Worm (Caenorhabditis elegans) whole organism, late embryonic: Measurements from ENCODE around the gene alh-9.

Experiments
- C38D4.7 ChIP-seq: fragments of 200-800 bp; sonication (Bioruptor generic); optimal IDR thresholded peaks from 2 replicates; lab custom pipeline; 2018; ENCODE audit warnings: mild to moderate bottlenecking, missing genetic modification characterization, moderate library complexity, missing compliant biosample characterization
- Y22D7AL.16 ChIP-seq: sonication (generic microtip); optimal IDR thresholded peaks from 2 replicates; lab custom pipeline; 2016; ENCODE audit warnings: missing genetic modification characterization, missing compliant biosample characterization
- ama-1 ChIP-seq: fragments of 150-350 bp; optimal IDR thresholded peaks from 2 replicates; lab custom pipeline; 2014
- ceh-19 ChIP-seq: fragments of 200-800 bp; sonication (Bioruptor generic); optimal IDR thresholded peaks from 2 replicates; lab custom pipeline; 2018; ENCODE audit warnings: mild to moderate bottlenecking, missing genetic modification characterization, missing compliant biosample characterization
- ceh-30 ChIP-seq: fragments of 150-350 bp; optimal IDR thresholded peaks from 2 replicates; lab custom pipeline; 2014; ENCODE audit warnings: missing biosample characterization, missing genetic modification characterization
- ceh-31 ChIP-seq: sonication (generic microtip); optimal IDR thresholded peaks from 2 replicates; lab custom pipeline; 2016; ENCODE audit warnings: missing genetic modification characterization, missing compliant biosample characterization
- ceh-45 ChIP-seq: fragments of 200-800 bp; sonication (Bioruptor generic); IDR thresholded peaks from 2 replicates; pipeline ENCODE4 v1.3.6; 2022; ENCODE audit warnings: missing genetic modification reagents, missing genetic modification characterization, missing compliant biosample characterization
- che-1 ChIP-seq: sonication (generic microtip); optimal IDR thresholded peaks from 2 replicates; lab custom pipeline; 2016; ENCODE audit warnings: mild to moderate bottlenecking, missing genetic modification characterization, missing compliant biosample characterization
- elt-4 ChIP-seq: sonication (generic microtip); optimal IDR thresholded peaks from 2 replicates; lab custom pipeline; 2016; ENCODE audit warnings: missing genetic modification characterization, missing compliant biosample characterization
- ets-4 ChIP-seq: sonication (generic microtip); optimal IDR thresholded peaks from 2 replicates; lab custom pipeline; 2016; ENCODE audit warnings: missing genetic modification characterization, missing compliant biosample characterization
- fax-1 ChIP-seq: sonication (generic microtip); optimal IDR thresholded peaks from 2 replicates; lab custom pipeline; 2016; ENCODE audit warnings: missing genotype, missing genetic modification characterization, missing compliant biosample characterization
- gmeb-2 ChIP-seq: sonication (generic microtip); optimal IDR thresholded peaks from 2 replicates; lab custom pipeline; 2016; ENCODE audit warnings: missing genetic modification characterization, inconsistent platforms, missing compliant biosample characterization
- hlh-13 ChIP-seq: fragments of 200-800 bp; sonication (Bioruptor generic); optimal IDR thresholded peaks from 2 replicates; lab custom pipeline; 2018; ENCODE audit warnings: mild to moderate bottlenecking, missing genetic modification characterization, missing compliant biosample characterization
- lim-6 ChIP-seq: sonication (generic microtip); optimal IDR thresholded peaks from 2 replicates; lab custom pipeline; 2016; ENCODE audit warnings: missing genetic modification characterization, missing compliant biosample characterization
- nhr-11 ChIP-seq: fragments of 150-350 bp; optimal IDR thresholded peaks from 2 replicates; lab custom pipeline; 2014; ENCODE audit warnings: missing biosample characterization, missing genetic modification characterization
- nhr-232 ChIP-seq: sonication (generic microtip); optimal IDR thresholded peaks from 2 replicates; lab custom pipeline; 2016; ENCODE audit warnings: missing genetic modification characterization, missing compliant biosample characterization
- odd-2 ChIP-seq: sonication (generic microtip); optimal IDR thresholded peaks from 2 replicates; lab custom pipeline; 2017; ENCODE audit warnings: antibody characterized with exemption, mild to moderate bottlenecking, missing genetic modification characterization, missing compliant biosample characterization
- pat-9 ChIP-seq: fragments of 200-800 bp; sonication (Bioruptor generic); optimal IDR thresholded peaks from 2 replicates; lab custom pipeline; 2018; ENCODE audit warnings: mild to moderate bottlenecking, missing genetic modification characterization, moderate library complexity, missing compliant biosample characterization
- pqm-1 ChIP-seq: sonication (generic microtip); optimal IDR thresholded peaks from 2 replicates; lab custom pipeline; 2016; ENCODE audit warnings: missing genetic modification characterization, missing compliant biosample characterization
- pros-1 ChIP-seq: fragments of 150-350 bp; optimal IDR thresholded peaks from 2 replicates; lab custom pipeline; 2014; ENCODE audit warnings: missing biosample characterization, missing genetic modification reagents, missing genetic modification characterization
- sox-2 ChIP-seq: fragments of 200-800 bp; sonication (Bioruptor generic); IDR thresholded peaks from 2 replicates; pipeline ENCODE4 v1.3.6; 2022; ENCODE audit warnings: missing genetic modification reagents, missing genetic modification characterization, missing compliant biosample characterization
- unc-42 ChIP-seq: sonication (generic microtip); optimal IDR thresholded peaks from 2 replicates; lab custom pipeline; 2016; ENCODE audit warnings: missing genotype, missing genetic modification characterization, missing compliant biosample characterization
- unc-55 ChIP-seq: sonication (generic microtip); optimal IDR thresholded peaks from 2 replicates; lab custom pipeline; 2017; ENCODE audit warnings: missing biosample characterization, missing genetic modification reagents, missing genetic modification characterization

alh-9 gene

DNA sequence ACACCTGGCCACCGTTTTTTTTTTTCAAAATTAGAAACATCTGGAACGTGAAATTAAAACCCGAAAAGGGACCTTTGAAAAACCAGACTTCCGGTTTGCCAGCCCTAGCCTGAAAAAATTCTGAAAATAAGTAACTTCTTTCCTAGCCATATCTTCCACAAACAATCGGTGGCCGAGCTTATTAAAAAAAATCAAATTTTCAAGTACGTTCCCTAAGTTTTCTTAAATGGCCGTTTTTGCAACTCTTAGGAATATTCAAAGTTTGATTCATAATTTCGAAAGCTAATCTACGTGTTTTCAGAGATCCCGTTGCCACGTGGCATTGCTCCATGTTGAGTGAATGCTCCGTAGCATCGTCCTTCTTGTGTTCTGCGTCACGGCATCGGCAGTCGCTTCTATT is 32.2 kb upstream of the alh-9 start, which contains the start of gene R12B2.8:
TSS of gene R12B2.8 (plus strand) at position 301 of the 400 bp plus-strand sequence.
- TF ChIP-seq che-1 (tag; lab: Kevin White, UChicago) (no peak), lim-6 (tag; lab: Kevin White, UChicago) (no peak)

ce11 chrIII:5824450-5824972 is 31.3 kb upstream of the alh-9 start:
- TF ChIP-seq elt-4 (tag; lab: Kevin White, UChicago) (no peak), ets-4 (no peak), pqm-1 (no peak), ceh-30 (tag; lab: Kevin White, UChicago) (no peak), ceh-31 (tag; lab: Kevin White, UChicago) (peak; percentile 26)

DNA sequence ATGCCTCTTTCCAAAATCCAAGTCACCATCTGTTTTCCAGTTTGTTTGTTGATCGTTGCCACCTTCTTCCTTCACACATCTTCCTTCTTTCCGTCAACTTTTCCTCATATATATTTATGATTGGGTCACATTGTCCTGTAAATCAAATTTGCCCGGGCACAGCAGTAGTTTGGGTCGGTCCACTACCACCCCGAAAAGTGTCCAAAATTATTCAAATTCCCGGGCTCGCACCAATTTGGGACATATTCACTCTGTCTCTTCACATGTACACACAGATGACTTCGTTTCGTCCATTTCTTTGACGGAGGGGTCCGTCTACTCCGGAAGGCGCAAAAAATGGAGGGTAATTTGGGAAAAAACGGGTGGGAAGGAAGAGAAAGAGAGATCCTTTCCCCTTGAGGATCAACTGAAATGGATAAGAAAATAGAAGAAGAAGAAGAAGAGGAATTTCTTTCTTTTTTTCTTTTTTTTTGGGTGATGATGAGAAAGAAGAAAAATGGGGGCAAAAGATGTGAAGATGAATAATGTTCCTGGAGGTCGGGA is 28.9 kb upstream of the alh-9 start:
- peak; percentile 19 for TF ChIP-seq ets-4
- TF ChIP-seq Y22D7AL.16 (tag; lab: Kevin White, UChicago), result no peak
- TF ChIP-seq unc-42 (tag; lab: Kevin White, UChicago), result peak; percentile 95
- TF ChIP-seq ceh-30 (tag; lab: Kevin White, UChicago), result no peak
- TF ChIP-seq, all 69 proteins: peak for 2

DNA sequence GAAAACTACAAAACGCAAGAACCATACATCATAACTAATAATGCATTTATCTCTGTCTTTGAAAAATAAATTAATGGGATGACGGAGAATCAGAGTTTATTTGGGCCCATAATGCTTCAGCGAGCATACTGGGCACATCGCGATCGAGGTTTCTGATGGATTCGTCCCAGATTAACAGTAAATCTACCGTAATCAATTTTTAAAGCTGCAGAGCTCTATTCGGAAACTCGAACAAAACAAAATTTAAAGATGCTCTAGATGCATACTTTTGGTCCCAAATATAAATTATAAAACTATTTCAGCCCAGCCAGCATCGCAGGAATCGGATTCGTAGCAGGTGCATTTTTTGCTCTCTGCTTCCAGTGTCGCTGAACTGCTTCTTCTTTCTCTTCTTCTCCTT is 27.8 kb upstream of the alh-9 start:
- TF ChIP-seq ceh-19 (GFP tag; lab: Kevin White, UChicago) (no peak), unc-55 (GFP tag; lab: Kevin White, UChicago) (no peak), che-1 (tag; lab: Kevin White, UChicago) (peak; percentile 23)
- TF ChIP-seq, all 69 proteins: peak for 1

DNA sequence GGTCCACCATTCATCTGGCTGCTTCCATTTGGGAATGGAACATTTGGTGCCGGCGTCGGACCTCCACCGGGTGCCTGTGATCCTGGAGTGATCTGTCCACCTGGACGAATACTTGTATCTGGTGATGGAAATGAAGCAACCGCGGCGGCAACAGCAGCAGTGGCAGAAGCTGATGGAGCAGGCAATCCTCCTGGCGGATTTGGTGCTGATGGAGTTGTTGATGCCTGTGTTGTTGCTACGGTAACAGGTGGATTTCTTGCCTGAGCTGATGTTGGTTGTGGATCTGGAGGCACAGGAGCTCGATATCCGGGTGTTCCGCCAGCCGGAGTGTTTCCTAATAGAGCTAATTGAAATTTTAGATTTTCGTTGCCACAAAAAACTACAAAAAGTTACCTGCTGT is 23.4 kb upstream of the alh-9 start:
- TF ChIP-seq ceh-45 (GFP tag; lab: Robert Waterston, UW), result no peak

DNA sequence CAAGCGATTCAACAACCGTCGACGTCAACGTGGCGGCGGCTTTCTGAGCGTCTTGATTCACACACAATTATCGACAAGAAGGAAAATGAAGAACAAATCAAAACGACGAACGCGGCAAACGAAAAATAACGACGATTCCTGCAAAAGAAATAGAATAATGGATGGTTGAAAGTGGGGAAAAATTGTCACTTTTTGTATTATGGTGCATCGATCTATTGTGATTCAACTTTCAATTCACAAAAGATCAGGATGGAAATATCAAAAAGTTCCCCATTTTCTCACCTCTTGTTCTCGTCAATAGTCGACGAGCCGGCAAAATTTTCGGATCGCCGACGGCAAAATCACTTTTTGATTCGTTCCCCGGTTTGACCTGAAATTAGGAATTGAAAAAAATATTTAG is 22.4 kb upstream of the alh-9 start, which contains the start of the genes R12B2.13 and mdt-15:
TSS of gene R12B2.13 (minus strand) at position 101 of the 400 bp plus-strand sequence.
TSS of gene mdt-15 (minus strand) at position 376 of the 400 bp plus-strand sequence.
- TF ChIP-seq pqm-1 (no peak), sox-2 (no peak)

ce11 chrIII:5834053-5834452 is 21.8 kb upstream of the alh-9 start, which contains the start of gene R12B2.6:
R12B2.6 (minus strand) TSS chrIII:5834153.
- TF ChIP-seq ama-1 (lab: Kevin White, UChicago), result no peak
- no peak for TF ChIP-seq nhr-11 (tag; lab: Kevin White, UChicago)
- no peak for TF ChIP-seq nhr-232 (tag; lab: Kevin White, UChicago)
- no peak for TF ChIP-seq lim-6 (tag; lab: Kevin White, UChicago)
- TF ChIP-seq C38D4.7 (GFP tag; lab: Kevin White, UChicago), result no peak
- no peak for TF ChIP-seq unc-42 (tag; lab: Kevin White, UChicago)
- TF ChIP-seq pqm-1, result no peak
- TF ChIP-seq gmeb-2 (tag; lab: Kevin White, UChicago), result no peak
- TF ChIP-seq fax-1 (tag; lab: Kevin White, UChicago), result no peak
- TF ChIP-seq pat-9 (tag; lab: Kevin White, UChicago), result no peak
- TF ChIP-seq odd-2, result no peak
- no peak for TF ChIP-seq pros-1 (tag; lab: Kevin White, UChicago)

- no peak for TF ChIP-seq hlh-13 (GFP tag; lab: Kevin White, UChicago)
- TF ChIP-seq unc-42 (tag; lab: Kevin White, UChicago), result peak; percentile 61
Measured at ce11 chrIII:5834663-5835062, 21.2 kb upstream of the alh-9 start.
